Worm (Caenorhabditis elegans) whole organism, L4 larva: ENCODE measurements around the gene H20E11.3.

Source experiments
- ceh-82 ChIP-seq: sonication (generic microtip); optimal IDR thresholded peaks from 2 replicates; lab custom pipeline; 2017; ENCODE audit warnings: missing biosample characterization, missing genetic modification characterization
- hif-1 ChIP-seq, 2 experiments: sonication (generic microtip); optimal IDR thresholded peaks; 2 replicates each; lab custom pipeline; 2016 to 2017; ENCODE audit warnings: missing compliant biosample characterization in 2 of 2, missing genetic modification characterization in 2 of 2, missing genetic modification reagents in 2 of 2, missing genotype in 2 of 2, mild to moderate bottlenecking in 1 of 2
- lin-38 ChIP-seq: fragments of 200-800 bp; sonication (Bioruptor generic); IDR thresholded peaks from 2 replicates; pipeline ENCODE4 v1.3.6; 2022; ENCODE audit warnings: missing genetic modification reagents, missing genetic modification characterization, missing compliant biosample characterization
- pqm-1 ChIP-seq: sonication (generic microtip); optimal IDR thresholded peaks from 2 replicates; lab custom pipeline; 2017; ENCODE audit warnings: missing biosample characterization, missing genetic modification characterization

ce11 chrIV:6841562-6842282 is 17.1 kb downstream of the H20E11.3 start:
- TF ChIP-seq lin-38 (GFP tag; lab: Robert Waterston, UW) (no peak), hif-1 (tag; optimal IDR thresholded peaks at IDR 0.05; lab: Kevin White, UChicago) (no peak), pqm-1 (tag; lab: Kevin White, UChicago) (peak; percentile 14), ceh-82 (tag; lab: Kevin White, UChicago) (no peak)
